Fruit fly (Drosophila melanogaster) whole organism, embryonic: Measurements from ENCODE around the gene CG31515.

Experiments
- CG10274 ChIP-seq: fragments of 200-800 bp; sonication (Bioruptor generic); optimal IDR thresholded peaks from 3 replicates; lab custom pipeline; 2017; ENCODE audit warnings: missing biosample characterization, mild to moderate bottlenecking, missing genetic modification characterization
- CG11085 ChIP-seq: fragments of 200-800 bp; sonication (Bioruptor generic); IDR thresholded peaks from 2 replicates; pipeline ENCODE4 v1.3.6; 2022; ENCODE audit warnings: missing biosample characterization, missing genetic modification characterization
- CG11247 ChIP-seq: fragments of 200-800 bp; sonication (Bioruptor generic); IDR thresholded peaks from 2 replicates; pipeline ENCODE4 v1.3.6; 2022; ENCODE audit warnings: missing biosample characterization, missing genetic modification characterization
- CG13287 ChIP-seq: fragments of 200-800 bp; sonication (Bioruptor generic); IDR thresholded peaks from 2 replicates; pipeline ENCODE4 v1.3.6; 2022; ENCODE audit warnings: missing biosample characterization, missing genetic modification characterization; ENCODE audit not compliant: partially characterized antibody
- CG15269 ChIP-seq: fragments of 200-800 bp; sonication (Bioruptor generic); optimal IDR thresholded peaks from 2 replicates; lab custom pipeline; 2018; ENCODE audit warnings: missing biosample characterization, mild to moderate bottlenecking, missing genetic modification characterization, moderate library complexity
- CG15601 ChIP-seq: fragments of 200-800 bp; sonication (Bioruptor generic); optimal IDR thresholded peaks from 3 replicates; lab custom pipeline; 2019; ENCODE audit warnings: missing biosample characterization, mild to moderate bottlenecking, missing genetic modification characterization, moderate library complexity
- CG1603 ChIP-seq: fragments of 200-800 bp; sonication (Bioruptor generic); optimal IDR thresholded peaks from 2 replicates; lab custom pipeline; 2019; ENCODE audit warnings: missing biosample characterization, mild to moderate bottlenecking, missing genetic modification characterization, moderate library complexity
- CG17361 ChIP-seq: fragments of 200-800 bp; sonication (Bioruptor generic); IDR thresholded peaks from 3 replicates; pipeline ENCODE4 v1.3.6; 2022; ENCODE audit warnings: missing biosample characterization, missing genetic modification characterization
- CG3847 ChIP-seq: fragments of 200-800 bp; sonication (Bioruptor generic); IDR thresholded peaks from 2 replicates; pipeline ENCODE4 v1.3.6; 2022; ENCODE audit warnings: missing biosample characterization, missing genetic modification characterization
- CG7745 ChIP-seq: fragments of 200-800 bp; sonication (Bioruptor generic); optimal IDR thresholded peaks from 2 replicates; lab custom pipeline; 2018; ENCODE audit warnings: missing biosample characterization, mild to moderate bottlenecking, missing genetic modification characterization, moderate library complexity
- CG7987 ChIP-seq: fragments of 200-800 bp; sonication (Bioruptor generic); optimal IDR thresholded peaks from 2 replicates; lab custom pipeline; 2018; ENCODE audit warnings: missing biosample characterization, mild to moderate bottlenecking, missing genetic modification characterization, moderate library complexity
- CG8924 ChIP-seq: fragments of 200-800 bp; optimal IDR thresholded peaks from 3 replicates; lab custom pipeline; 2019; ENCODE audit warnings: missing biosample characterization, mild to moderate bottlenecking, missing genetic modification characterization, moderate library complexity
- CG9215 ChIP-seq: fragments of 200-800 bp; sonication (Bioruptor generic); IDR thresholded peaks from 2 replicates; pipeline ENCODE4 v1.3.6; 2022; ENCODE audit warnings: missing biosample characterization, missing genetic modification characterization
- D19A ChIP-seq: fragments of 200-800 bp; optimal IDR thresholded peaks from 3 replicates; lab custom pipeline; 2019; ENCODE audit warnings: missing biosample characterization, mild to moderate bottlenecking, missing genetic modification characterization, moderate library complexity
- Dek ChIP-seq: fragments of 200-800 bp; sonication (Bioruptor generic); optimal IDR thresholded peaks from 3 replicates; lab custom pipeline; 2019; ENCODE audit warnings: missing biosample characterization, mild to moderate bottlenecking, missing genetic modification characterization, moderate library complexity
- ERR ChIP-seq: fragments of 200-800 bp; sonication (Bioruptor generic); optimal IDR thresholded peaks from 2 replicates; lab custom pipeline; 2016; ENCODE audit warnings: missing biosample characterization, missing genetic modification characterization
- Fer1 ChIP-seq: fragments of 200-800 bp; sonication (Bioruptor generic); optimal IDR thresholded peaks from 2 replicates; lab custom pipeline; 2017; ENCODE audit warnings: missing biosample characterization, mild to moderate bottlenecking, missing genetic modification characterization
- Gug ChIP-seq: fragments of 200-800 bp; sonication (Bioruptor generic); IDR thresholded peaks from 4 replicates; pipeline ENCODE4 v1.3.6; 2022; ENCODE audit warnings: missing biosample characterization, missing genetic modification characterization
- HLH4C ChIP-seq: fragments of 200-800 bp; sonication (Bioruptor generic); IDR thresholded peaks from 3 replicates; pipeline ENCODE4 v1.3.6; 2022; ENCODE audit warnings: missing biosample characterization, missing genetic modification characterization; ENCODE audit not compliant: partially characterized antibody
- Lpt ChIP-seq: fragments of >200 bp; optimal IDR thresholded peaks from 2 replicates; lab custom pipeline; 2018; ENCODE audit warnings: missing biosample characterization, missing genetic modification characterization
- Mad ChIP-seq: fragments of 200-800 bp; sonication (Bioruptor generic); optimal IDR thresholded peaks from 2 replicates; lab custom pipeline; 2016; ENCODE audit warnings: missing biosample characterization, missing genetic modification characterization
- Max ChIP-seq: fragments of 200-800 bp; sonication (Bioruptor generic); optimal IDR thresholded peaks from 2 replicates; lab custom pipeline; 2016; ENCODE audit warnings: missing biosample characterization, mild to moderate bottlenecking, missing genetic modification characterization
- Myb ChIP-seq: fragments of 200-800 bp; sonication (Bioruptor generic); optimal IDR thresholded peaks from 2 replicates; lab custom pipeline; 2016; ENCODE audit warnings: missing biosample characterization, missing genetic modification characterization
- NFAT ChIP-seq: fragments of 200-800 bp; sonication (Bioruptor generic); IDR thresholded peaks from 2 replicates; pipeline ENCODE4 v1.3.6; 2022; ENCODE audit warnings: missing biosample characterization, missing genetic modification characterization
- Nf-YB ChIP-seq: fragments of 200-800 bp; sonication (Bioruptor generic); optimal IDR thresholded peaks from 3 replicates; lab custom pipeline; 2019; ENCODE audit warnings: missing biosample characterization, mild to moderate bottlenecking, missing genetic modification characterization, moderate library complexity
- Opbp ChIP-seq: fragments of 200-800 bp; sonication (Bioruptor generic); IDR thresholded peaks from 3 replicates; pipeline ENCODE4 v1.3.6; 2022; ENCODE audit warnings: missing biosample characterization, missing genetic modification characterization; ENCODE audit not compliant: partially characterized antibody
- Pdp1 ChIP-seq, 2 experiments: fragments of 200-800 bp; sonication (Bioruptor generic); optimal IDR thresholded peaks; 3 replicates each; lab custom pipeline; 2016; ENCODE audit warnings: missing biosample characterization in 2 of 2, missing genetic modification characterization in 2 of 2, mild to moderate bottlenecking in 1 of 2, moderate library complexity in 1 of 2
- Rx ChIP-seq: fragments of 200-800 bp; sonication (Bioruptor generic); IDR thresholded peaks from 2 replicates; pipeline ENCODE4 v1.3.6; 2022; ENCODE audit warnings: missing biosample characterization, missing genetic modification characterization
- Scr ChIP-seq: fragments of 200-800 bp; sonication (Bioruptor generic); IDR thresholded peaks from 2 replicates; pipeline ENCODE4 v1.3.6; 2022; ENCODE audit warnings: missing biosample characterization, missing genetic modification characterization; ENCODE audit not compliant: partially characterized antibody
- Six4 ChIP-seq: fragments of 200-800 bp; sonication (Bioruptor generic); optimal IDR thresholded peaks from 2 replicates; lab custom pipeline; 2016; ENCODE audit warnings: missing biosample characterization, missing genetic modification characterization
- caup ChIP-seq: fragments of 200-800 bp; sonication (Bioruptor generic); optimal IDR thresholded peaks from 3 replicates; lab custom pipeline; 2017; ENCODE audit warnings: missing biosample characterization, mild to moderate bottlenecking, missing genetic modification characterization, moderate library complexity; ENCODE audit not compliant: severe bottlenecking
- crol ChIP-seq: fragments of 200-800 bp; sonication (Bioruptor generic); IDR thresholded peaks from 2 replicates; pipeline ENCODE4 v1.3.6; 2022; ENCODE audit warnings: missing biosample characterization, missing genetic modification characterization
- emc ChIP-seq: fragments of 200-800 bp; sonication (Bioruptor generic); optimal IDR thresholded peaks from 2 replicates; lab custom pipeline; 2016; ENCODE audit warnings: missing biosample characterization, missing genetic modification characterization
- ems ChIP-seq: fragments of 200-800 bp; sonication (Bioruptor generic); optimal IDR thresholded peaks from 3 replicates; lab custom pipeline; 2016; ENCODE audit warnings: missing biosample characterization, missing genetic modification characterization
- fu2 ChIP-seq: fragments of 200-800 bp; sonication (Bioruptor generic); optimal IDR thresholded peaks from 2 replicates; lab custom pipeline; 2016; ENCODE audit warnings: missing biosample characterization, missing genetic modification characterization
- grn ChIP-seq: fragments of 200-800 bp; sonication (Bioruptor generic); optimal IDR thresholded peaks from 3 replicates; lab custom pipeline; 2017; ENCODE audit warnings: missing biosample characterization, missing genetic modification characterization
- gsb-n ChIP-seq: fragments of 200-800 bp; sonication (Bioruptor generic); optimal IDR thresholded peaks from 3 replicates; lab custom pipeline; 2018; ENCODE audit warnings: missing biosample characterization, mild to moderate bottlenecking, missing genetic modification characterization
- her ChIP-seq: fragments of 200-800 bp; sonication (Bioruptor generic); optimal IDR thresholded peaks from 2 replicates; lab custom pipeline; 2016; ENCODE audit warnings: missing biosample characterization, missing genetic modification characterization
- kah ChIP-seq: fragments of 200-800 bp; sonication (Bioruptor generic); optimal IDR thresholded peaks from 2 replicates; lab custom pipeline; 2018; ENCODE audit warnings: missing biosample characterization, mild to moderate bottlenecking, missing genetic modification characterization
- kni ChIP-seq: fragments of 200-800 bp; sonication (Bioruptor generic); optimal IDR thresholded peaks from 3 replicates; lab custom pipeline; 2017; ENCODE audit warnings: mild to moderate bottlenecking, missing biosample characterization, missing genetic modification reagents, missing genetic modification characterization
- lbe ChIP-seq: fragments of 200-800 bp; sonication (Bioruptor generic); optimal IDR thresholded peaks from 2 replicates; lab custom pipeline; 2016; ENCODE audit warnings: missing biosample characterization, mild to moderate bottlenecking, missing genetic modification characterization
- pzg ChIP-seq: fragments of 200-800 bp; sonication (Bioruptor generic); optimal IDR thresholded peaks from 3 replicates; lab custom pipeline; 2018; ENCODE audit warnings: missing biosample characterization, mild to moderate bottlenecking, missing genetic modification characterization, moderate library complexity
- sc ChIP-seq, 3 experiments: fragments of >200 bp in 2 of 3; fragments of 200-800 bp in 1 of 3; sonication (Bioruptor generic) in 1 of 3; optimal IDR thresholded peaks; 2 replicates in 2 of 3; 3 replicates in 1 of 3; lab custom pipeline; 2017; ENCODE audit warnings: mild to moderate bottlenecking in 1 of 3, missing biosample characterization in 1 of 3, missing genetic modification characterization in 1 of 3, missing genetic modification reagents in 1 of 3
- shn ChIP-seq: fragments of 200-800 bp; sonication (Bioruptor generic); optimal IDR thresholded peaks from 3 replicates; lab custom pipeline; 2016; ENCODE audit warnings: missing biosample characterization, missing genetic modification characterization
- stc ChIP-seq: fragments of 200-800 bp; sonication (Bioruptor generic); IDR thresholded peaks from 2 replicates; pipeline ENCODE4 v1.3.6; 2022; ENCODE audit warnings: missing biosample characterization, missing genetic modification characterization
- tin ChIP-seq: fragments of 200-800 bp; sonication (Bioruptor generic); optimal IDR thresholded peaks from 3 replicates; lab custom pipeline; 2016; ENCODE audit warnings: missing biosample characterization, missing genetic modification characterization
- vnd ChIP-seq: fragments of 200-800 bp; sonication (Bioruptor generic); IDR thresholded peaks from 3 replicates; pipeline ENCODE4 v1.3.6; 2022; ENCODE audit warnings: missing biosample characterization, missing genetic modification characterization; ENCODE audit not compliant: partially characterized antibody
- wek ChIP-seq: fragments of 200-800 bp; sonication (Bioruptor generic); optimal IDR thresholded peaks from 3 replicates; lab custom pipeline; 2018; ENCODE audit warnings: missing biosample characterization, mild to moderate bottlenecking, missing genetic modification characterization, moderate library complexity
- yki ChIP-seq: fragments of >200 bp; optimal IDR thresholded peaks from 3 replicates; lab custom pipeline; 2018

The CG31515 gene

DNA sequence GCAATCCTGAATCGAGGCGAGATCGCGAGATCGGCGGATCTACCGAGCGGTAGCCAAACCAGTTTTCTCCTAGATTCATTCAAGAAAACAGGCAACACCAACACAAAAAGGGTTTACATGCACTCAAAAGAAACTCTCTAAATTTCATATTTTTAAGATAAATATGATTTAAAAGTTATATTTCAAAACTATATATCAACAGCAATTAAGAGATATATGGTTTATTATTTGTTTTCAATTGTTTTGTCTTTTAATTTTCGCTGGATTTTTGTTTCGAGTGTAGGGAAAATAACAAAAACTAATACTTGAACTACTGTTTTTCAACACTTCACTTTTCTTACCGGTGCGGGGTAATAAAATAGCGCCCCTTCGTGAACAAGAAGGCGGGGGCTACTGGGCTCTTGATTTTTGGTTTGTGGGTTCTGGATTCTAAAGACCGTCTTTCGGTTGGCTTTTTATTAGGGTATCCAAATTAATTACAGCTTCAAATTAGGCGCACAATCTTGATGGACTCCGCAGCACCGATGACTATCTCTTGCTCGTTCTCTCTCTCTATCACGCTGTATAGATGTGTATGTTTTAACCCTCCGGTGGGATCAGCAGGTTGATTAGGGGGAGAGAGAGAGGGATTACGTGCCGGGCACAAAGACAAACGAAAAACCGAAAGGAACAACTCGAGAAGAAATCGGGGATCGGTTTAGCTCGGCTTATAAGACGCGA, 43.5 kb downstream of the CG31515 start (continued):
- TF ChIP-seq Pdp1 (GFP tag; optimal IDR thresholded peaks at IDR 0.05; lab: Kevin White, UChicago) (peak in 1 of 2 experiments; percentile 10), kah (GFP tag; lab: Kevin White, UChicago) (no peak), Myb (GFP tag; lab: Kevin White, UChicago) (no peak), ERR (GFP tag; lab: Kevin White, UChicago) (no peak), Max (GFP tag; lab: Kevin White, UChicago) (no peak), Lpt (GFP tag; lab: Kevin White, UChicago) (no peak), CG13287 (GFP tag; lab: Robert Waterston, UW) (no peak), her (GFP tag; lab: Kevin White, UChicago) (no peak), CG15269 (no peak), CG1603 (no peak), grn (GFP tag; lab: Kevin White, UChicago) (peak; percentile 96), shn (GFP tag; lab: Kevin White, UChicago) (no peak), CG8924 (peak; percentile 50), Nf-YB (GFP tag; lab: Kevin White, UChicago) (no peak), fu2 (no peak), HLH4C (GFP tag; lab: Robert Waterston, UW) (no peak), sc (optimal IDR thresholded peaks at IDR 0.05; lab: Kevin White, UChicago) (no peak), sc (GFP tag; optimal IDR thresholded peaks at IDR 0.05; lab: Kevin White, UChicago) (no peak), Dek (tag; lab: Kevin White, UChicago) (no peak), NFAT (GFP tag; lab: Robert Waterston, UW) (no peak), ems (GFP tag; lab: Kevin White, UChicago) (peak; percentile 19), Scr (GFP tag; lab: Robert Waterston, UW) (no peak), CG10274 (GFP tag; lab: Kevin White, UChicago) (no peak), Mad (GFP tag; lab: Kevin White, UChicago) (no peak), CG11247 (no peak), Gug (GFP tag; lab: Robert Waterston, UW) (no peak), CG3847 (GFP tag; lab: Robert Waterston, UW) (no peak), pzg (GFP tag; lab: Kevin White, UChicago) (no peak), tin (GFP tag; lab: Kevin White, UChicago) (peak; percentile 28), gsb-n (peak; percentile 75), yki (no peak), Fer1 (GFP tag; lab: Kevin White, UChicago) (no peak), CG7745 (tag; lab: Kevin White, UChicago) (no peak), CG9215 (GFP tag; lab: Robert Waterston, UW) (no peak)

DNA sequence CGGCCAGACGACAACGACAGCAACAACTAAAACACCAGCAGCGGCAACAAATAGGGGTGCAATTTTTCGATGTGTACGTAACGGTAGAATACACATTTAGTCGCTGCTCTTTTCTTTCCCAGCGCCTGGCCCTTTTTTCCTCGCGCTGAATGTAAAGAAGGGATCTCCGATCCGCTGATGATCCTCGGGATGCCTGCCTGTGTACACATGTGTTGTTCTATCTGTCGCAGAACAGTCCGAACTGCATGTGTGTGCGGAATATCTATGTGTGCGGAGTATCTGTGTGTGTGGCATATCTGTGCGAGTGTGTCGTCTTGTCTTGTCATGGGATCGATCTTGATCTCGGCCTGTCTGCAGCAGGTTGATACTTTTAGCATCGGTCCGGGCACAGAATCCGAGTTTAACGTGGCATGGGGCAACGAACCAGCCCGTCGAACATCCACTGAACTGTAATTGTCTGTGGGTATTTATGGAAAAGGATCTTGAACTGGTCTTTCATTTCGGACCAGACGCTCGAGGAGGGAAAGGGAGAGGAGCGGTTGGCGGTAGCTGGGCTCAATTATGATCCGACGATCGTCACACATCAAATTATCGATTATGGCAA, 44.9 kb downstream of the CG31515 start:
- peak; percentile 63 for TF ChIP-seq Lpt (GFP tag; lab: Kevin White, UChicago)
- no peak for TF ChIP-seq CG15601 (tag; lab: Kevin White, UChicago)
- TF ChIP-seq Opbp (GFP tag; lab: Robert Waterston, UW), result no peak
- no peak for TF ChIP-seq Gug (GFP tag; lab: Robert Waterston, UW)
- no peak for TF ChIP-seq Rx (GFP tag; lab: Robert Waterston, UW)
- TF ChIP-seq caup (GFP tag; lab: Kevin White, UChicago), result no peak
- no peak for TF ChIP-seq D19A (tag; lab: Kevin White, UChicago)
- 0 out of 2 replicates have a peak, but pooled peaks have one; percentile 40 for TF ChIP-seq crol (GFP tag; lab: Robert Waterston, UW)
- TF ChIP-seq Six4 (GFP tag; lab: Kevin White, UChicago), result no peak
- TF ChIP-seq vnd (GFP tag; lab: Robert Waterston, UW), result no peak
- TF ChIP-seq CG7987, result no peak
- TF ChIP-seq kni, result peak; percentile 80
- TF ChIP-seq Myb (GFP tag; lab: Kevin White, UChicago), result no peak
- no peak for TF ChIP-seq CG11085 (GFP tag; lab: Robert Waterston, UW)
- no peak for TF ChIP-seq CG17361
- TF ChIP-seq emc, result no peak
- no peak for TF ChIP-seq lbe (GFP tag; lab: Kevin White, UChicago)
- no peak for TF ChIP-seq stc (GFP tag; lab: Robert Waterston, UW)
- no peak for TF ChIP-seq wek (GFP tag; lab: Kevin White, UChicago)
